Fruit fly (Drosophila melanogaster) whole organism, embryonic: Measurements from ENCODE around the gene wapl.

Source experiments
- Antp ChIP-seq: fragments of 200-800 bp; sonication (Bioruptor generic); optimal IDR thresholded peaks from 3 replicates; lab custom pipeline; 2016; ENCODE audit warnings: missing biosample characterization, missing genetic modification characterization
- Awh ChIP-seq: fragments of 200-800 bp; sonication (Bioruptor generic); IDR thresholded peaks from 2 replicates; pipeline ENCODE4, ENCODE4 v1.3.6; 2022; ENCODE audit warnings: missing biosample characterization, missing genetic modification characterization
- Blimp-1 ChIP-seq: fragments of 200-800 bp; sonication (Bioruptor generic); optimal IDR thresholded peaks from 3 replicates; lab custom pipeline; 2018; ENCODE audit warnings: missing biosample characterization, missing genetic modification characterization, mild to moderate bottlenecking, moderate library complexity, missing genetic modification reagents
- BtbVII ChIP-seq: fragments of 200-800 bp; sonication (Bioruptor generic); optimal IDR thresholded peaks from 3 replicates; lab custom pipeline; 2017; ENCODE audit warnings: missing biosample characterization, mild to moderate bottlenecking, missing genetic modification characterization
- CG11560 ChIP-seq: fragments of 200-800 bp; sonication (Bioruptor generic); IDR thresholded peaks from 3 replicates; pipeline ENCODE4 v1.3.6; 2022; ENCODE audit warnings: missing biosample characterization, missing genetic modification characterization
- CG11695 ChIP-seq: fragments of 200-800 bp; sonication (Bioruptor generic); IDR thresholded peaks from 3 replicates; pipeline ENCODE4 v1.3.6; 2022; ENCODE audit warnings: missing biosample characterization, missing genetic modification characterization
- CG13424 ChIP-seq: fragments of 200-800 bp; sonication (Bioruptor generic); optimal IDR thresholded peaks from 2 replicates; lab custom pipeline; 2019; ENCODE audit warnings: missing biosample characterization, mild to moderate bottlenecking, missing genetic modification characterization, moderate library complexity
- CG15011 ChIP-seq: fragments of 200-800 bp; sonication (Bioruptor generic); optimal IDR thresholded peaks from 3 replicates; lab custom pipeline; 2018; ENCODE audit warnings: missing biosample characterization, mild to moderate bottlenecking, missing genetic modification characterization
- CG17802 ChIP-seq: fragments of 200-800 bp; sonication (Bioruptor generic); optimal IDR thresholded peaks from 2 replicates; lab custom pipeline; 2018; ENCODE audit warnings: missing biosample characterization, mild to moderate bottlenecking, missing genetic modification characterization, moderate library complexity
- CG2678 ChIP-seq: fragments of 200-800 bp; sonication (Bioruptor generic); optimal IDR thresholded peaks from 3 replicates; lab custom pipeline; 2019; ENCODE audit warnings: missing biosample characterization, mild to moderate bottlenecking, missing genetic modification characterization, moderate library complexity
- CG30020 ChIP-seq: fragments of 200-800 bp; optimal IDR thresholded peaks from 2 replicates; lab custom pipeline; 2019; ENCODE audit warnings: missing biosample characterization, mild to moderate bottlenecking, missing genetic modification characterization, moderate library complexity
- CG4424 ChIP-seq: fragments of 200-800 bp; sonication (Bioruptor generic); optimal IDR thresholded peaks from 3 replicates; lab custom pipeline; 2016; ENCODE audit warnings: missing biosample characterization, missing genetic modification characterization
- CG4617 ChIP-seq: fragments of 200-800 bp; sonication (Bioruptor generic); optimal IDR thresholded peaks from 3 replicates; lab custom pipeline; 2016; ENCODE audit warnings: missing biosample characterization, missing genetic modification characterization, borderline replicate concordance
- CG6654 ChIP-seq: fragments of 200-800 bp; sonication (Bioruptor generic); optimal IDR thresholded peaks from 2 replicates; lab custom pipeline; 2017; ENCODE audit warnings: missing biosample characterization, mild to moderate bottlenecking, missing genetic modification characterization
- CG6791 ChIP-seq: fragments of 200-800 bp; sonication (Bioruptor generic); IDR thresholded peaks from 3 replicates; pipeline ENCODE4 v1.3.6; 2022; ENCODE audit warnings: missing biosample characterization, missing genetic modification characterization; ENCODE audit not compliant: partially characterized antibody
- CHES-1-like ChIP-seq: fragments of 200-800 bp; sonication (Bioruptor generic); optimal IDR thresholded peaks from 2 replicates; lab custom pipeline; 2016; ENCODE audit warnings: missing biosample characterization, missing genetic modification characterization
- Gsc ChIP-seq: fragments of 200-800 bp; sonication (Bioruptor generic); IDR thresholded peaks from 2 replicates; pipeline ENCODE4 v1.3.6; 2022; ENCODE audit warnings: missing biosample characterization, missing genetic modification characterization
- HLH4C ChIP-seq: fragments of 200-800 bp; sonication (Bioruptor generic); IDR thresholded peaks from 3 replicates; pipeline ENCODE4 v1.3.6; 2022; ENCODE audit warnings: missing biosample characterization, missing genetic modification characterization; ENCODE audit not compliant: partially characterized antibody
- Nf-YC ChIP-seq: fragments of 200-800 bp; optimal IDR thresholded peaks from 3 replicates; lab custom pipeline; 2019; ENCODE audit warnings: missing biosample characterization, mild to moderate bottlenecking, missing genetic modification characterization, moderate library complexity
- NfI ChIP-seq: fragments of 200-800 bp; sonication (Bioruptor generic); optimal IDR thresholded peaks from 3 replicates; lab custom pipeline; 2018; ENCODE audit warnings: missing biosample characterization, mild to moderate bottlenecking, missing genetic modification characterization, moderate library complexity
- Opbp ChIP-seq: fragments of 200-800 bp; sonication (Bioruptor generic); IDR thresholded peaks from 3 replicates; pipeline ENCODE4 v1.3.6; 2022; ENCODE audit warnings: missing biosample characterization, missing genetic modification characterization; ENCODE audit not compliant: partially characterized antibody
- Rfx ChIP-seq: fragments of 200-800 bp; sonication (Bioruptor generic); IDR thresholded peaks from 2 replicates; pipeline ENCODE4 v1.3.6; 2022; ENCODE audit warnings: missing biosample characterization, missing genetic modification characterization
- Six4 ChIP-seq: fragments of 200-800 bp; sonication (Bioruptor generic); optimal IDR thresholded peaks from 2 replicates; lab custom pipeline; 2016; ENCODE audit warnings: missing biosample characterization, missing genetic modification characterization
- Sox102F ChIP-seq: fragments of 200-800 bp; sonication (Bioruptor generic); optimal IDR thresholded peaks from 2 replicates; lab custom pipeline; 2018; ENCODE audit warnings: missing biosample characterization, mild to moderate bottlenecking, missing genetic modification characterization, moderate library complexity
- ab ChIP-seq: fragments of 200-800 bp; sonication (Bioruptor generic); optimal IDR thresholded peaks from 2 replicates; lab custom pipeline; 2016; ENCODE audit warnings: missing biosample characterization, missing genetic modification characterization
- amos ChIP-seq: fragments of 200-800 bp; sonication (Bioruptor generic); IDR thresholded peaks from 2 replicates; pipeline ENCODE4 v1.3.6; 2022; ENCODE audit warnings: missing biosample characterization, missing genetic modification characterization; ENCODE audit not compliant: partially characterized antibody
- ara ChIP-seq: fragments of 200-800 bp; sonication (Bioruptor generic); IDR thresholded peaks from 2 replicates; pipeline ENCODE4 v1.3.6; 2022; ENCODE audit warnings: missing biosample characterization, missing genetic modification characterization
- bbx ChIP-seq: fragments of 200-800 bp; sonication (Bioruptor generic); IDR thresholded peaks from 2 replicates; pipeline ENCODE4 v1.3.6; 2022; ENCODE audit warnings: missing biosample characterization, missing genetic modification characterization; ENCODE audit not compliant: partially characterized antibody
- crc ChIP-seq: fragments of 200-800 bp; sonication (Bioruptor generic); optimal IDR thresholded peaks from 2 replicates; lab custom pipeline; 2016; ENCODE audit warnings: missing biosample characterization, missing genetic modification characterization
- eve ChIP-seq, 2 experiments: fragments of >200 bp; optimal IDR thresholded peaks; 2 replicates each; lab custom pipeline; 2017; ENCODE audit warnings: missing biosample characterization in 2 of 2, missing genetic modification characterization in 2 of 2
- grau ChIP-seq: fragments of 200-800 bp; optimal IDR thresholded peaks from 3 replicates; lab custom pipeline; 2019; ENCODE audit warnings: missing biosample characterization, mild to moderate bottlenecking, missing genetic modification characterization, moderate library complexity
- jumu ChIP-seq: fragments of 200-800 bp; sonication (Bioruptor generic); optimal IDR thresholded peaks from 3 replicates; lab custom pipeline; 2016; ENCODE audit warnings: missing biosample characterization, missing genetic modification characterization
- lola ChIP-seq, 3 experiments: fragments of >200 bp in 2 of 3; fragments of 200-800 bp in 1 of 3; sonication (Bioruptor generic) in 1 of 3; optimal IDR thresholded peaks; 2 replicates each; lab custom pipeline; 2017 to 2019; ENCODE audit warnings: missing biosample characterization in 3 of 3, missing genetic modification characterization in 3 of 3, mild to moderate bottlenecking in 1 of 3, moderate library complexity in 1 of 3
- odd ChIP-seq: fragments of 200-800 bp; sonication (Bioruptor generic); optimal IDR thresholded peaks from 2 replicates; lab custom pipeline; 2017; ENCODE audit warnings: missing biosample characterization, mild to moderate bottlenecking, missing genetic modification characterization
- otp ChIP-seq: fragments of 200-800 bp; sonication (Bioruptor generic); IDR thresholded peaks from 3 replicates; pipeline ENCODE4, ENCODE4 v1.3.6; 2022; ENCODE audit warnings: missing biosample characterization, missing genetic modification characterization
- pho ChIP-seq: fragments of 200-800 bp; sonication (Bioruptor generic); optimal IDR thresholded peaks from 2 replicates; lab custom pipeline; 2016; ENCODE audit warnings: missing biosample characterization, missing genetic modification characterization
- row ChIP-seq: fragments of 200-800 bp; sonication (Bioruptor generic); IDR thresholded peaks from 3 replicates; pipeline ENCODE4 v1.3.6; 2022; ENCODE audit warnings: missing biosample characterization, missing genetic modification characterization
- run ChIP-seq: fragments of 200-800 bp; sonication (Bioruptor generic); optimal IDR thresholded peaks from 3 replicates; lab custom pipeline; 2018; ENCODE audit warnings: missing biosample characterization, mild to moderate bottlenecking, missing genetic modification characterization
- salm ChIP-seq: fragments of 200-800 bp; sonication (Bioruptor generic); optimal IDR thresholded peaks from 2 replicates; lab custom pipeline; 2018; ENCODE audit warnings: missing biosample characterization, mild to moderate bottlenecking, missing genetic modification characterization
- stc ChIP-seq: fragments of 200-800 bp; sonication (Bioruptor generic); IDR thresholded peaks from 2 replicates; pipeline ENCODE4 v1.3.6; 2022; ENCODE audit warnings: missing biosample characterization, missing genetic modification characterization
- tio ChIP-seq: fragments of 200-800 bp; sonication (Bioruptor generic); optimal IDR thresholded peaks from 2 replicates; lab custom pipeline; 2017; ENCODE audit warnings: missing biosample characterization, missing genetic modification characterization, inconsistent platforms
- tll ChIP-seq, 2 experiments: fragments of 200-800 bp in 1 of 2; fragments of >200 bp in 1 of 2; sonication (Bioruptor generic) in 1 of 2; optimal IDR thresholded peaks; 2 replicates each; lab custom pipeline; 2017 to 2019; ENCODE audit warnings: missing biosample characterization in 2 of 2, missing genetic modification characterization in 2 of 2, mild to moderate bottlenecking in 1 of 2, moderate library complexity in 1 of 2
- ttk ChIP-seq: fragments of 200-800 bp; sonication (Bioruptor generic); IDR thresholded peaks from 2 replicates; pipeline ENCODE4 v2.1.2; 2022; ENCODE audit warnings: missing biosample characterization, missing genetic modification characterization
- twi ChIP-seq: fragments of 200-800 bp; optimal IDR thresholded peaks from 2 replicates; lab custom pipeline; 2019; ENCODE audit warnings: missing biosample characterization, mild to moderate bottlenecking, missing genetic modification characterization, moderate library complexity
- unc-4 ChIP-seq: fragments of 200-800 bp; sonication (Bioruptor generic); IDR thresholded peaks from 2 replicates; pipeline ENCODE4 v1.3.6; 2022; ENCODE audit warnings: missing biosample characterization, missing genetic modification characterization; ENCODE audit not compliant: partially characterized antibody

The wapl gene

dm6 chrX:2136831-2137452 is 21.8 kb downstream of the wapl start (continued):
- TF ChIP-seq NfI (GFP tag; lab: Kevin White, UChicago): peak; percentile 100
- TF ChIP-seq odd: peak; percentile 99
- TF ChIP-seq Nf-YC (tag; lab: Kevin White, UChicago): peak; percentile 95
- peak; percentile 91 for TF ChIP-seq CG30020
- no peak for TF ChIP-seq amos (GFP tag; lab: Robert Waterston, UW)
- peak; percentile 100 for TF ChIP-seq CG15011 (GFP tag; lab: Kevin White, UChicago)
- peak; percentile 100 for TF ChIP-seq stc (GFP tag; lab: Robert Waterston, UW)
- peak; percentile 99 for TF ChIP-seq run (tag; lab: Kevin White, UChicago)
- TF ChIP-seq BtbVII (GFP tag; lab: Kevin White, UChicago): peak; percentile 99

DNA sequence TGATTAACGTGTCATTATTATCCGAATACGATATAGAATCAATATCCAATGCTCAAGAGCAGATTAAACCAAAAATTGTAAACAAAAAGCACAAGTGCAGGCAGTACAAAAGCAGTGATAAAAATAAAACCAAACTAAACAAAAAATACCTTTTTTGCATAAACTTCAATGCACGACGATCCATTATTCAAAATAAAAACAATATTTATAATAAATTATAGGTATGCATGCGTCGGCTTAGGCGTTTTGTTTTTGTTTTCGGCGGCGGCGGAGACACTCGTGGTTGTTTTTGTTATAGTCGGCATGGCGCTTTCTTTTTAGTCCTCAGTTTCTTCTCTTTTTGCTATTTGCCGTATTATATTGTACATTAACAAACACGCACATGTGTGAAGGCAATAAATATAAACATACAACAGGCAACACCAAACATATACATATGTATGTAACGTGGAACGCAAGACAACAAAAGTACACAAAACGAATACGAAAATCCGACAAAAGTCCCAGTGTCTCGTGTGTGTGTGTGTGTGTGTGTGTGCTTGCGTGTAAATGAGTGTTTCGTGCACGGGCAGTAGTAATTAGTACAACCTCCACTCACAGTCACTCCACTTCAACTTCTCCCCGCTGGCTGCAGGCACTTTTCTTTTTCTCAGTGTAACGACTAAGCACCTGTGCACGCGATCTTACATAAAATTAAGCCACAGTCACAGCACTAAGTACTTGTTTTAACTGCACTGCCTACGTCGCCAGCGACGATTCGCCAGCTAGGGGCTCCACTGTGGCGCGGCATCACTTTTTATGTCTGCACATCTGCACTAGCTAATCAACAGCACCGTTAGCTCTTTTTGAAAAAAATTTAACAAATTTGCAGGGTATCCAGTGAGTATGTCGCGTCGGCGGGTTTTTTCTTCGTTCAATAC is 22.7 kb downstream of the wapl start:
- peak; percentile 48 for TF ChIP-seq CG4424 (GFP tag; lab: Kevin White, UChicago)
- peak; percentile 33 for TF ChIP-seq ab (GFP tag; lab: Kevin White, UChicago)
- no peak; the same call in 1 of the 2 replicates for TF ChIP-seq ara
- no peak for TF ChIP-seq CG6654
- TF ChIP-seq CG2678 (tag; lab: Kevin White, UChicago): peak; percentile 61
- TF ChIP-seq Sox102F: peak; percentile 31
- no peak for TF ChIP-seq HLH4C (GFP tag; lab: Robert Waterston, UW)
- peak; percentile 54 for TF ChIP-seq Rfx (GFP tag; lab: Robert Waterston, UW)
- peak in 1 of 3 experiments; percentile 21 for TF ChIP-seq lola (GFP tag; optimal IDR thresholded peaks at IDR 0.05; lab: Kevin White, UChicago)
- TF ChIP-seq Awh (GFP tag; lab: Robert Waterston, UW): 0 out of 2 replicates have a peak, but pooled peaks have one; percentile 21
- TF ChIP-seq ttk (GFP tag; lab: Robert Waterston, UW): no peak
- peak; percentile 76 for TF ChIP-seq row (GFP tag; lab: Robert Waterston, UW)
- TF ChIP-seq bbx (GFP tag; lab: Robert Waterston, UW): no peak
- no peak for TF ChIP-seq crc (GFP tag; lab: Kevin White, UChicago)
- TF ChIP-seq CHES-1-like (GFP tag; lab: Kevin White, UChicago): peak; percentile 14
- TF ChIP-seq jumu (GFP tag; lab: Kevin White, UChicago): peak; percentile 58
- TF ChIP-seq tll (GFP tag; optimal IDR thresholded peaks at IDR 0.05; lab: Kevin White, UChicago): no peak
- TF ChIP-seq Gsc (GFP tag; lab: Robert Waterston, UW): no peak
- peak; percentile 34 for TF ChIP-seq Antp (GFP tag; lab: Kevin White, UChicago)
- peak in 1 of 2 experiments; percentile 67 for TF ChIP-seq eve (GFP tag; optimal IDR thresholded peaks at IDR 0.05; lab: Kevin White, UChicago)
- TF ChIP-seq grau (tag; lab: Kevin White, UChicago): peak; percentile 92
- peak; percentile 13 for TF ChIP-seq Blimp-1 (GFP tag; lab: Kevin White, UChicago)
- peak; percentile 21 for TF ChIP-seq NfI (GFP tag; lab: Kevin White, UChicago)
- TF ChIP-seq Opbp (GFP tag; lab: Robert Waterston, UW): no peak
- TF ChIP-seq pho (GFP tag; lab: Kevin White, UChicago): peak; percentile 27
- peak; percentile 22 for TF ChIP-seq tio (GFP tag; lab: Kevin White, UChicago)
- TF ChIP-seq Six4 (GFP tag; lab: Kevin White, UChicago): no peak
- TF ChIP-seq CG4617: peak; percentile 1
- peak; percentile 45 for TF ChIP-seq CG13424 (tag; lab: Kevin White, UChicago)
- TF ChIP-seq CG11560 (tag; lab: Robert Waterston, UW): 0 out of 3 replicates have a peak, but pooled peaks have one; percentile 41
- TF ChIP-seq CG6791 (GFP tag; lab: Robert Waterston, UW): no peak
- TF ChIP-seq CG11695: peak; percentile 23; the same call in 1 of the 3 replicates
- TF ChIP-seq salm (tag; lab: Kevin White, UChicago): no peak
- TF ChIP-seq CG17802 (tag; lab: Kevin White, UChicago): peak; percentile 0
- no peak for TF ChIP-seq unc-4 (GFP tag; lab: Robert Waterston, UW)
- peak; percentile 75 for TF ChIP-seq twi (tag; lab: Kevin White, UChicago)
- no peak for TF ChIP-seq otp
